Worm (Caenorhabditis elegans): ENCODE measurements around the gene F40F12.3.

- TF ChIP-seq nhr-12 (tag; optimal IDR thresholded peaks at IDR 0.05), result no peak
- TF ChIP-seq sptf-1 (tag; optimal IDR thresholded peaks at IDR 0.05), result no peak
- TF ChIP-seq egl-13 (tag; optimal IDR thresholded peaks at IDR 0.05), result no peak
- no peak for TF ChIP-seq tbx-2 (tag; optimal IDR thresholded peaks at IDR 0.05)
- no peak for TF ChIP-seq unc-62 (GFP tag; optimal IDR thresholded peaks at IDR 0.05)
- TF ChIP-seq ama-1 (optimal IDR thresholded peaks at IDR 0.05), result no peak
- no peak for TF ChIP-seq egl-27 (tag; optimal IDR thresholded peaks at IDR 0.05)
- TF ChIP-seq nhr-77 (tag; optimal IDR thresholded peaks at IDR 0.05), result no peak
- no peak for TF ChIP-seq isw-1 (GFP tag; IDR thresholded peaks at IDR 0.05)
Observed at ce11 chrIII:9969371-9969770, 48.7 kb upstream of the F40F12.3 start.
